Worm (Caenorhabditis elegans) whole organism, midembryonic: ENCODE results near the gene C02B10.3.

ENCODE experiments used
- klf-2 ChIP-seq: fragments of 200-800 bp; sonication (Bioruptor generic); conservative IDR thresholded peaks from 2 replicates; pipeline ENCODE4 v1.3.6; 2022; ENCODE audit warnings: missing genetic modification reagents, missing genetic modification characterization, missing compliant biosample characterization
- ref-1 ChIP-seq: fragments of 200-800 bp; sonication (Bioruptor generic); conservative IDR thresholded peaks from 2 replicates; pipeline ENCODE4 v1.3.6; 2022; ENCODE audit warnings: missing genetic modification reagents, missing genetic modification characterization, missing compliant biosample characterization
- tab-1 ChIP-seq: fragments of 200-800 bp; sonication (Bioruptor generic); IDR thresholded peaks from 2 replicates; pipeline ENCODE4 v1.3.6; 2022; ENCODE audit warnings: missing genetic modification characterization, missing compliant biosample characterization

- no peak for TF ChIP-seq klf-2 (GFP tag; lab: Robert Waterston, UW)
- no peak for TF ChIP-seq tab-1 (GFP tag; lab: Robert Waterston, UW)
- TF ChIP-seq ref-1 (GFP tag; lab: Robert Waterston, UW) = no peak
Measured at ce11 chrIV:5082900-5083530, 20.1 kb downstream of the C02B10.3 start, which contains the start of gene pygo-1.
